Fruit fly (Drosophila melanogaster) whole organism, prepupa: ENCODE measurements around the gene CG7275.

Experiments used
- Blimp-1 ChIP-seq: fragments of 200-800 bp; sonication (Bioruptor generic); optimal IDR thresholded peaks from 3 replicates; lab custom pipeline; 2017; ENCODE audit warnings: missing biosample characterization, missing genetic modification characterization, mild to moderate bottlenecking, moderate library complexity, missing genetic modification reagents
- CG10631 ChIP-seq: fragments of 200-800 bp; sonication (Bioruptor generic); optimal IDR thresholded peaks from 2 replicates; lab custom pipeline; 2016; ENCODE audit warnings: missing biosample characterization, missing genetic modification characterization
- CG11294 ChIP-seq: fragments of 200-800 bp; sonication (Bioruptor generic); IDR thresholded peaks from 2 replicates; pipeline ENCODE4 v1.3.6; 2022; ENCODE audit warnings: missing biosample characterization, missing genetic modification characterization
- CG11902 ChIP-seq: fragments of 200-800 bp; sonication (Bioruptor generic); optimal IDR thresholded peaks from 3 replicates; lab custom pipeline; 2016; ENCODE audit warnings: missing biosample characterization, missing genetic modification characterization
- CG15336 ChIP-seq: fragments of 200-800 bp; sonication (Bioruptor generic); IDR thresholded peaks from 2 replicates; pipeline ENCODE4 v1.3.6; 2022; ENCODE audit warnings: missing biosample characterization, missing genetic modification characterization
- CG16779 ChIP-seq: fragments of 200-800 bp; sonication (Bioruptor generic); optimal IDR thresholded peaks from 3 replicates; lab custom pipeline; 2017; ENCODE audit warnings: missing biosample characterization, mild to moderate bottlenecking, missing genetic modification characterization
- CG3032 ChIP-seq: fragments of 200-800 bp; optimal IDR thresholded peaks from 2 replicates; lab custom pipeline; 2019; ENCODE audit warnings: missing biosample characterization, mild to moderate bottlenecking, missing genetic modification characterization, moderate library complexity
- CG32006 ChIP-seq: fragments of 200-800 bp; sonication (Bioruptor generic); optimal IDR thresholded peaks from 3 replicates; lab custom pipeline; 2017; ENCODE audit warnings: missing biosample characterization, mild to moderate bottlenecking, missing genetic modification characterization
- CG34406 ChIP-seq: fragments of 200-800 bp; sonication (Bioruptor generic); optimal IDR thresholded peaks from 3 replicates; lab custom pipeline; 2016; ENCODE audit warnings: missing biosample characterization, missing genetic modification characterization
- CG4318 ChIP-seq: fragments of 200-800 bp; sonication (Bioruptor generic); optimal IDR thresholded peaks from 3 replicates; lab custom pipeline; 2017; ENCODE audit warnings: missing biosample characterization, mild to moderate bottlenecking, missing genetic modification characterization
- CG6163 ChIP-seq: fragments of 200-800 bp; sonication (Bioruptor generic); IDR thresholded peaks from 3 replicates; pipeline ENCODE4 v1.3.6; 2022; ENCODE audit warnings: missing biosample characterization, missing genetic modification characterization
- CG6276 ChIP-seq: fragments of 200-800 bp; sonication (Bioruptor generic); optimal IDR thresholded peaks from 2 replicates; lab custom pipeline; 2017; ENCODE audit warnings: missing biosample characterization, mild to moderate bottlenecking, missing genetic modification characterization
- CG6792 ChIP-seq: fragments of 200-800 bp; sonication (Bioruptor generic); optimal IDR thresholded peaks from 3 replicates; lab custom pipeline; 2016; ENCODE audit warnings: missing biosample characterization, missing genetic modification characterization
- CG6808 ChIP-seq: fragments of 200-800 bp; sonication (Bioruptor generic); optimal IDR thresholded peaks from 3 replicates; lab custom pipeline; 2017; ENCODE audit warnings: missing biosample characterization, missing genetic modification characterization, mild to moderate bottlenecking, moderate library complexity, missing genetic modification reagents
- CG6854 ChIP-seq: fragments of 200-800 bp; sonication (Bioruptor generic); optimal IDR thresholded peaks from 2 replicates; lab custom pipeline; 2017; ENCODE audit warnings: missing biosample characterization, mild to moderate bottlenecking, missing genetic modification characterization
- CG7368 ChIP-seq: fragments of 200-800 bp; sonication (Bioruptor generic); optimal IDR thresholded peaks from 3 replicates; lab custom pipeline; 2016; ENCODE audit warnings: missing biosample characterization, missing genetic modification characterization
- CG8119 ChIP-seq: fragments of 200-800 bp; sonication (Bioruptor generic); IDR thresholded peaks from 3 replicates; pipeline ENCODE4 v1.3.6; 2022; ENCODE audit warnings: missing biosample characterization, missing genetic modification characterization
- Eip75B ChIP-seq: fragments of 200-800 bp; sonication (Bioruptor generic); optimal IDR thresholded peaks from 3 replicates; lab custom pipeline; 2016; ENCODE audit warnings: missing biosample characterization, missing genetic modification characterization
- Eip78C ChIP-seq: fragments of 200-800 bp; sonication (Bioruptor generic); peaks from one replicate; lab custom pipeline; 2016; ENCODE audit warnings: missing biosample characterization, missing genetic modification characterization
- Eip93F ChIP-seq: fragments of 200-800 bp; sonication (Bioruptor generic); optimal IDR thresholded peaks from 2 replicates; lab custom pipeline; 2016; ENCODE audit warnings: missing biosample characterization, mild to moderate bottlenecking, missing genetic modification characterization
- Ets21C ChIP-seq: fragments of 200-800 bp; sonication (Bioruptor generic); optimal IDR thresholded peaks from 3 replicates; lab custom pipeline; 2016; ENCODE audit warnings: missing biosample characterization, missing genetic modification characterization
- Ets96B ChIP-seq: fragments of 200-800 bp; optimal IDR thresholded peaks from 2 replicates; lab custom pipeline; 2019; ENCODE audit warnings: missing biosample characterization, mild to moderate bottlenecking, missing genetic modification characterization, moderate library complexity
- Gug ChIP-seq: fragments of 200-800 bp; sonication (Bioruptor generic); IDR thresholded peaks from 2 replicates; pipeline ENCODE4 v1.3.6; 2022; ENCODE audit warnings: missing biosample characterization, missing genetic modification characterization
- Hr39 ChIP-seq: fragments of 200-800 bp; sonication (Bioruptor generic); optimal IDR thresholded peaks from 2 replicates; lab custom pipeline; 2016; ENCODE audit warnings: missing biosample characterization, missing genetic modification characterization
- Hr4 ChIP-seq: fragments of 200-800 bp; sonication (Bioruptor generic); optimal IDR thresholded peaks from 3 replicates; lab custom pipeline; 2016; ENCODE audit warnings: missing biosample characterization, missing genetic modification characterization
- Met ChIP-seq: fragments of 200-800 bp; sonication (Bioruptor generic); optimal IDR thresholded peaks from 3 replicates; lab custom pipeline; 2016; ENCODE audit warnings: missing biosample characterization, missing genetic modification characterization
- OdsH ChIP-seq: fragments of 200-800 bp; sonication (Bioruptor generic); optimal IDR thresholded peaks from 3 replicates; lab custom pipeline; 2016; ENCODE audit warnings: missing biosample characterization, missing genetic modification characterization
- Smox ChIP-seq: fragments of 200-800 bp; sonication (Bioruptor generic); optimal IDR thresholded peaks from 3 replicates; lab custom pipeline; 2016; ENCODE audit warnings: missing biosample characterization, missing genetic modification characterization
- Sox102F ChIP-seq: fragments of 200-800 bp; sonication (Bioruptor generic); optimal IDR thresholded peaks from 2 replicates; lab custom pipeline; 2016; ENCODE audit warnings: missing biosample characterization, mild to moderate bottlenecking, missing genetic modification characterization
- Sox14 ChIP-seq: fragments of 200-800 bp; sonication (Bioruptor generic); optimal IDR thresholded peaks from 3 replicates; lab custom pipeline; 2016; ENCODE audit warnings: missing biosample characterization, missing genetic modification characterization
- Sox15 ChIP-seq: fragments of 200-800 bp; sonication (Bioruptor generic); optimal IDR thresholded peaks from 3 replicates; lab custom pipeline; 2016; ENCODE audit warnings: missing biosample characterization, missing genetic modification characterization
- achi ChIP-seq: fragments of 200-800 bp; sonication (Bioruptor generic); optimal IDR thresholded peaks from 3 replicates; lab custom pipeline; 2016; ENCODE audit warnings: missing biosample characterization, missing genetic modification characterization
- acj6 ChIP-seq: fragments of 200-800 bp; sonication (Bioruptor generic); optimal IDR thresholded peaks from 3 replicates; lab custom pipeline; 2016; ENCODE audit warnings: missing biosample characterization, missing genetic modification characterization
- cyc ChIP-seq: fragments of 200-800 bp; sonication (Bioruptor generic); optimal IDR thresholded peaks from 3 replicates; lab custom pipeline; 2016; ENCODE audit warnings: missing biosample characterization, missing genetic modification characterization
- dac ChIP-seq: fragments of 200-800 bp; sonication (Bioruptor generic); optimal IDR thresholded peaks from 2 replicates; lab custom pipeline; 2017; ENCODE audit warnings: missing biosample characterization, mild to moderate bottlenecking, missing genetic modification characterization
- dsx ChIP-seq: fragments of 200-800 bp; optimal IDR thresholded peaks from 3 replicates; lab custom pipeline; 2019; ENCODE audit warnings: missing biosample characterization, mild to moderate bottlenecking, missing genetic modification characterization, moderate library complexity; ENCODE audit not compliant: poor library complexity, severe bottlenecking
- eg ChIP-seq: fragments of 200-800 bp; sonication (Bioruptor generic); IDR thresholded peaks from 3 replicates; pipeline ENCODE4 v1.3.6; 2022; ENCODE audit warnings: missing biosample characterization, missing genetic modification characterization
- esn ChIP-seq: fragments of 200-800 bp; sonication (Bioruptor generic); optimal IDR thresholded peaks from 2 replicates; lab custom pipeline; 2016; ENCODE audit warnings: missing biosample characterization, mild to moderate bottlenecking, missing genetic modification characterization, moderate library complexity
- fd59A ChIP-seq: fragments of 200-800 bp; sonication (Bioruptor generic); optimal IDR thresholded peaks from 2 replicates; lab custom pipeline; 2017; ENCODE audit warnings: missing biosample characterization, mild to moderate bottlenecking, missing genetic modification characterization, missing genetic modification reagents
- fd85E ChIP-seq: fragments of 200-800 bp; sonication (Bioruptor generic); optimal IDR thresholded peaks from 3 replicates; lab custom pipeline; 2016; ENCODE audit warnings: missing biosample characterization, missing genetic modification characterization
- fkh ChIP-seq: fragments of 200-800 bp; sonication (Bioruptor generic); optimal IDR thresholded peaks from 3 replicates; lab custom pipeline; 2017; ENCODE audit warnings: missing biosample characterization, mild to moderate bottlenecking, missing genetic modification characterization, moderate library complexity
- lz ChIP-seq: fragments of 200-800 bp; sonication (Bioruptor generic); optimal IDR thresholded peaks from 3 replicates; lab custom pipeline; 2016; ENCODE audit warnings: missing biosample characterization, missing genetic modification characterization
- spab ChIP-seq: fragments of 200-800 bp; sonication (Bioruptor generic); optimal IDR thresholded peaks from 2 replicates; lab custom pipeline; 2017; ENCODE audit warnings: missing biosample characterization, mild to moderate bottlenecking, missing genetic modification characterization, missing genetic modification reagents
- ss ChIP-seq, 2 experiments: fragments of 200-800 bp; sonication (Bioruptor generic); optimal IDR thresholded peaks; 2 replicates in 1 of 2; 3 replicates in 1 of 2; lab custom pipeline; 2017 to 2018; ENCODE audit warnings: mild to moderate bottlenecking in 2 of 2, missing biosample characterization in 2 of 2, missing genetic modification characterization in 2 of 2, moderate library complexity in 1 of 2
- svp ChIP-seq: fragments of 200-800 bp; sonication (Bioruptor generic); peaks from one replicate; lab custom pipeline; 2016; ENCODE audit warnings: missing biosample characterization, missing genetic modification characterization
- topi ChIP-seq: fragments of 200-800 bp; sonication (Bioruptor generic); optimal IDR thresholded peaks from 3 replicates; lab custom pipeline; 2016; ENCODE audit warnings: missing biosample characterization, missing genetic modification characterization
- vri ChIP-seq: fragments of 200-800 bp; sonication (Bioruptor generic); optimal IDR thresholded peaks from 3 replicates; lab custom pipeline; 2016; ENCODE audit warnings: missing biosample characterization, mild to moderate bottlenecking, missing genetic modification characterization

Gene CG7275

DNA sequence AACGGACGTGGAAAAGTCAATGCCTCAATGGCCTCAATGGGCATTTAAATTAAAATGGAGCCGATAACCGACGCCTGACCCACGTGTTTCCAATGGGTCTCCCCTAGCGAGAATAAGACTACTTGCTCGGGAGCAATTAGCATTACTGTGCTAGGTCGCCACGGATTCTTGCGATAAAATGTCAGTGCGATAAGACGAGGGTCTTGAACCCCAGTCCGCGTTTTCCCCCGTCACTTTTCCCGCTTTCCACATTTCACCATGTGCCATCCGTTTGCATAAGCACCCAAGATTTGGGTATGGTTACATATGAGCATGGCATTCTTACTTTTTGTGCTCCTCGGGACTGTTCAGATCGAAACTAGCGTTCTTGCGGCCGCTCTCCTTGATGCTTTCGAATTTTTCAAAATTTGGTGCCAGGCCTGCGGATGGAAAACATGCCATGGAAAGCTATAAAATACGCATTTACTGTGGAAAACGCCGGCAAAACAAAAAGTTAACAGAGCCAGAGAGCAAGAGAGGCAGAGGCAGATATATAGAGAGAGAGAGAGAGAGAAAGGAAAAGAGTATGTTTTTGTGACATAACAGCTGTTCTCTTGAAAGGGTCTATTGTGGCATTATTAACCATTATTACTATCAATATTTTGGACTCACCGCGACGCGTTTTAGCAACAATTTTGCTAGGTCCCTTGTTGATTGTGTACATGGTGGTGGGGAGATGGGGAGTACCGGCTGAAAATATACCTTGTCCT, 8.6 kb downstream of the CG7275 start:
- TF ChIP-seq svp (peak; percentile 97), Sox102F (GFP tag; lab: Kevin White, UChicago) (no peak), CG6792 (no peak), Hr39 (no peak), vri (GFP tag; lab: Kevin White, UChicago) (peak; percentile 80), topi (GFP tag; lab: Kevin White, UChicago) (no peak)

DNA sequence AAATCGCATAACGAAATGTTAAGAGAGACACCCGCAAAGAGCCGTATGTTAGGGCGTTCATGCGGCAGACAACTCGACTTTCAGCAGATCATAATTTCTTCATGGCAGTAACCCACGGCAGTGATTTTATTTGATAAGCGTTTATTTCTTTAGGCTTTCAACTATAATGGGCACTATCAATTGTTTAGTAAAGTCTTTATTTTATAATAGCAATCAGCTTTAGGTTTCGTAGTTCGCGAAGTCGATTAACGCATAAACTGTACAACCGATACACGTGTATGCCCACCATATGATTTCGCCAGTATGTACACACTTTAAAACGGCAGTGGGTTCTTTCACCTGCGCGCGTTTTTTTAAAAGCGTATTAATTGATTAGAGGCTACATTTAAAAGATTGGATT, 9.5 kb downstream of the CG7275 start, which contains the start of gene CG7841:
Gene CG7841, minus strand, starts transcription at position 20 of the 400 bp plus-strand sequence.
- TF ChIP-seq Gug (GFP tag; lab: Robert Waterston, UW) (peak; percentile 93), CG6276 (GFP tag; lab: Kevin White, UChicago) (peak; percentile 97), Sox14 (GFP tag; lab: Kevin White, UChicago) (peak; percentile 98), fd85E (GFP tag; lab: Kevin White, UChicago) (peak; percentile 93), achi (GFP tag; lab: Kevin White, UChicago) (peak; percentile 97), Eip93F (peak; percentile 99), cyc (GFP tag; lab: Kevin White, UChicago) (peak; percentile 97), CG8119 (GFP tag; lab: Robert Waterston, UW) (peak; percentile 98), acj6 (peak; percentile 98), CG6808 (GFP tag; lab: Kevin White, UChicago) (peak; percentile 98), Eip78C (peak; percentile 100), CG3032 (tag; lab: Kevin White, UChicago) (peak; percentile 99), OdsH (GFP tag; lab: Kevin White, UChicago) (peak; percentile 97), eg (GFP tag; lab: Robert Waterston, UW) (peak; percentile 98; the same call in 2 of the 3 replicates), CG11902 (GFP tag; lab: Kevin White, UChicago) (peak; percentile 90), Hr4 (GFP tag; lab: Kevin White, UChicago) (peak; percentile 98), dac (GFP tag; lab: Kevin White, UChicago) (peak; percentile 96), CG4318 (GFP tag; lab: Kevin White, UChicago) (peak; percentile 93), Met (GFP tag; lab: Kevin White, UChicago) (peak; percentile 99), CG6792 (peak; percentile 98), CG15336 (GFP tag; lab: Robert Waterston, UW) (peak; percentile 99), CG7368 (GFP tag; lab: Kevin White, UChicago) (peak; percentile 97), CG16779 (tag; lab: Kevin White, UChicago) (peak; percentile 97), Sox15 (GFP tag; lab: Kevin White, UChicago) (peak; percentile 92), Smox (GFP tag; lab: Kevin White, UChicago) (peak; percentile 98), CG11294 (peak; percentile 90; the same call in 1 of the 2 replicates), spab (GFP tag; lab: Kevin White, UChicago) (peak; percentile 96), CG32006 (peak; percentile 96), vri (GFP tag; lab: Kevin White, UChicago) (peak; percentile 99), fkh (GFP tag; lab: Kevin White, UChicago) (peak; percentile 89), dsx (GFP tag; lab: Kevin White, UChicago) (peak; percentile 98), esn (GFP tag; lab: Kevin White, UChicago) (peak; percentile 99), Hr39 (peak; percentile 97), Sox102F (GFP tag; lab: Kevin White, UChicago) (peak; percentile 99), CG6163 (GFP tag; lab: Robert Waterston, UW) (peak; percentile 98), topi (GFP tag; lab: Kevin White, UChicago) (peak; percentile 99), Ets96B (tag; lab: Kevin White, UChicago) (peak; percentile 98), svp (peak; percentile 99), CG6854 (GFP tag; lab: Kevin White, UChicago) (peak; percentile 99), Blimp-1 (GFP tag; lab: Kevin White, UChicago) (peak; percentile 93), fd59A (peak; percentile 95), Ets21C (GFP tag; lab: Kevin White, UChicago) (peak; percentile 96), CG34406 (GFP tag; lab: Kevin White, UChicago) (peak; percentile 98), ss (GFP tag; optimal IDR thresholded peaks at IDR 0.05; lab: Kevin White, UChicago) (peak; percentile 98 to 99), Eip75B (GFP tag; lab: Kevin White, UChicago) (peak; percentile 99), CG10631 (GFP tag; lab: Kevin White, UChicago) (peak; percentile 94), lz (GFP tag; lab: Kevin White, UChicago) (peak; percentile 99)
